Fruit fly (Drosophila melanogaster) ovary, adult (tissue): ENCODE measurements around the gene CG32373.

Source experiments
- CG17801 ChIP-seq: fragments of 200-800 bp; optimal IDR thresholded peaks from 2 replicates; lab custom pipeline; 2019; ENCODE audit warnings: missing biosample characterization, mild to moderate bottlenecking, missing genetic modification characterization, moderate library complexity; ENCODE audit not compliant: partially characterized antibody

CG32373 gene

dm6 chr3L:7650248-7650647 is at the start of gene CG32373:
Gene CG32373, plus strand, starts transcription at chr3L:7650548.
- TF ChIP-seq CG17801 (GFP tag; lab: Kevin White, UChicago): no peak

dm6 chr3L:7601122-7601841 is 49.1 kb upstream of the CG32373 start:
- TF ChIP-seq CG17801 (GFP tag; lab: Kevin White, UChicago): no peak

- no peak for TF ChIP-seq CG17801 (GFP tag; lab: Kevin White, UChicago)
These were observed 47.0 kb upstream of the CG32373 start for dm6 chr3L:7603397-7603796.

dm6 chr3L:7604863-7605262 is 45.5 kb upstream of the CG32373 start:
- no peak for TF ChIP-seq CG17801 (GFP tag; lab: Kevin White, UChicago)

- no peak for TF ChIP-seq CG17801 (GFP tag; lab: Kevin White, UChicago)
These were observed 43.9 kb upstream of the CG32373 start for dm6 chr3L:7606336-7607001.

- TF ChIP-seq CG17801 (GFP tag; lab: Kevin White, UChicago): no peak
These were observed 39.8 kb upstream of the CG32373 start for dm6 chr3L:7610522-7610921.

dm6 chr3L:7611229-7611628 is 39.1 kb upstream of the CG32373 start:
- no peak for TF ChIP-seq CG17801 (GFP tag; lab: Kevin White, UChicago)

- no peak for TF ChIP-seq CG17801 (GFP tag; lab: Kevin White, UChicago)
These were observed 36.1 kb upstream of the CG32373 start for dm6 chr3L:7614226-7614625.

- TF ChIP-seq CG17801 (GFP tag; lab: Kevin White, UChicago): no peak
These were observed 32.8 kb upstream of the CG32373 start for dm6 chr3L:7617436-7617979.

dm6 chr3L:7624561-7624960 is 25.8 kb upstream of the CG32373 start:
- no peak for TF ChIP-seq CG17801 (GFP tag; lab: Kevin White, UChicago)

- TF ChIP-seq CG17801 (GFP tag; lab: Kevin White, UChicago): no peak
These were observed 20.3 kb upstream of the CG32373 start for dm6 chr3L:7630047-7630446.

dm6 chr3L:7632540-7633263 is 17.6 kb upstream of the CG32373 start:
- TF ChIP-seq CG17801 (GFP tag; lab: Kevin White, UChicago): no peak

- no peak for TF ChIP-seq CG17801 (GFP tag; lab: Kevin White, UChicago)
These were observed 16.7 kb upstream of the CG32373 start for dm6 chr3L:7633619-7634018.

dm6 chr3L:7634743-7635469 is 15.4 kb upstream of the CG32373 start:
- no peak for TF ChIP-seq CG17801 (GFP tag; lab: Kevin White, UChicago)

dm6 chr3L:7639533-7639932 is 10.8 kb upstream of the CG32373 start:
- TF ChIP-seq CG17801 (GFP tag; lab: Kevin White, UChicago): no peak
